Fruit fly (Drosophila melanogaster) whole organism, wandering third instar larva: ENCODE results near the gene NK7.1.
A peak's percentile ranks its signal among the peaks of the same experiment; 100 is the strongest.

Experiments used
- Abd-B ChIP-seq: fragments of >200 bp; optimal IDR thresholded peaks from 2 replicates; lab custom pipeline; 2017; ENCODE audit warnings: missing biosample characterization, missing genetic modification characterization
- CG32264 ChIP-seq: fragments of 200-800 bp; sonication (Bioruptor generic); optimal IDR thresholded peaks from 2 replicates; lab custom pipeline; 2016; ENCODE audit warnings: missing biosample characterization, missing genetic modification characterization
- CG9705 ChIP-seq: fragments of 200-800 bp; sonication (Bioruptor generic); optimal IDR thresholded peaks from 2 replicates; lab custom pipeline; 2018; ENCODE audit warnings: missing biosample characterization, mild to moderate bottlenecking, missing genetic modification characterization
- CrebA ChIP-seq: fragments of 200-800 bp; sonication (Bioruptor generic); optimal IDR thresholded peaks from 2 replicates; lab custom pipeline; 2016; ENCODE audit warnings: missing biosample characterization, mild to moderate bottlenecking, missing genetic modification characterization, borderline replicate concordance
- Dfd ChIP-seq: fragments of >200 bp; optimal IDR thresholded peaks from 2 replicates; lab custom pipeline; 2017; ENCODE audit warnings: missing biosample characterization, missing genetic modification characterization
- Dif ChIP-seq: fragments of 200-275, 200-300 bp; sonication (Bioruptor generic); optimal IDR thresholded peaks from 2 replicates; lab custom pipeline; 2018; ENCODE audit warnings: missing biosample characterization, missing genetic modification characterization; ENCODE audit not compliant: partially characterized antibody
- GATAd ChIP-seq: sonication (Bioruptor generic); optimal IDR thresholded peaks from 2 replicates; lab custom pipeline; 2016; ENCODE audit warnings: missing biosample characterization, missing genetic modification characterization
- HLH106 ChIP-seq: fragments of 200-800 bp; optimal IDR thresholded peaks from 3 replicates; lab custom pipeline; 2019; ENCODE audit warnings: missing biosample characterization, mild to moderate bottlenecking, missing genetic modification characterization, moderate library complexity
- Hnf4 ChIP-seq: fragments of 200-800 bp; sonication (Bioruptor generic); optimal IDR thresholded peaks from 2 replicates; lab custom pipeline; 2016; ENCODE audit warnings: missing biosample characterization, mild to moderate bottlenecking, missing genetic modification characterization
- Hr78 ChIP-seq: fragments of >200 bp; optimal IDR thresholded peaks from 2 replicates; lab custom pipeline; 2017; ENCODE audit warnings: missing biosample characterization, missing genetic modification characterization
- Hr83 ChIP-seq: fragments of 200-300 bp; sonication (Bioruptor generic); optimal IDR thresholded peaks from 2 replicates; lab custom pipeline; 2016; ENCODE audit warnings: missing biosample characterization, mild to moderate bottlenecking, missing genetic modification characterization, moderate library complexity; ENCODE audit not compliant: poor library complexity, severe bottlenecking
- Jra ChIP-seq: sonication (Bioruptor generic); optimal IDR thresholded peaks from 2 replicates; lab custom pipeline; 2016; ENCODE audit warnings: missing biosample characterization, missing genetic modification characterization
- Mio ChIP-seq: sonication (Bioruptor generic); optimal IDR thresholded peaks from 2 replicates; lab custom pipeline; 2016; ENCODE audit warnings: missing biosample characterization, missing genetic modification characterization
- Myc ChIP-seq: fragments of >200 bp; optimal IDR thresholded peaks from 2 replicates; lab custom pipeline; 2017
- N ChIP-seq: fragments of >200 bp; optimal IDR thresholded peaks from 2 replicates; lab custom pipeline; 2018; ENCODE audit warnings: missing biosample characterization, missing external identifiers, missing genetic modification characterization
- OdsH ChIP-seq: fragments of 200-800 bp; sonication (Bioruptor generic); optimal IDR thresholded peaks from 2 replicates; lab custom pipeline; 2016; ENCODE audit warnings: missing biosample characterization, mild to moderate bottlenecking, missing genetic modification characterization
- Rel ChIP-seq, 2 experiments: fragments of 200-800 bp; sonication (Bioruptor generic) in 1 of 2; optimal IDR thresholded peaks; 2 replicates in 1 of 2; 3 replicates in 1 of 2; lab custom pipeline; 2016 to 2019; ENCODE audit warnings: mild to moderate bottlenecking in 2 of 2, missing biosample characterization in 2 of 2, missing genetic modification characterization in 2 of 2, moderate library complexity in 1 of 2
- Sp1 ChIP-seq: fragments of 200-800 bp; sonication (Bioruptor generic); optimal IDR thresholded peaks from 3 replicates; lab custom pipeline; 2019; ENCODE audit warnings: missing biosample characterization, mild to moderate bottlenecking, missing genetic modification characterization, moderate library complexity
- Vsx2 ChIP-seq: fragments of 200-300, 225-300 bp; sonication (Bioruptor generic); optimal IDR thresholded peaks from 2 replicates; lab custom pipeline; 2018; ENCODE audit warnings: missing biosample characterization, missing genetic modification characterization; ENCODE audit not compliant: partially characterized antibody
- br ChIP-seq: fragments of 200-800 bp; sonication (Bioruptor generic); optimal IDR thresholded peaks from 2 replicates; lab custom pipeline; 2016; ENCODE audit warnings: missing biosample characterization, missing genetic modification characterization
- brk ChIP-seq: fragments of 200-800 bp; sonication (Bioruptor generic); optimal IDR thresholded peaks from 2 replicates; lab custom pipeline; 2016; ENCODE audit warnings: missing biosample characterization, mild to moderate bottlenecking, missing genetic modification characterization
- dl ChIP-seq, 2 experiments: fragments of 175-275, 200-275 bp in 1 of 2; fragments of 200-275 bp in 1 of 2; sonication (Bioruptor generic); optimal IDR thresholded peaks; lab custom pipeline; 2018; ENCODE audit warnings: mild to moderate bottlenecking in 2 of 2, missing biosample characterization in 2 of 2, missing genetic modification characterization in 2 of 2, moderate library complexity in 2 of 2; ENCODE audit not compliant: partially characterized antibody in 2 of 2, insufficient read depth in 1 of 2
- dmrt93B ChIP-seq: fragments of 200-800 bp; sonication (Bioruptor generic); optimal IDR thresholded peaks from 2 replicates; lab custom pipeline; 2018; ENCODE audit warnings: missing biosample characterization, mild to moderate bottlenecking, missing genetic modification characterization
- dsf ChIP-seq: sonication (Bioruptor generic); optimal IDR thresholded peaks from 2 replicates; lab custom pipeline; 2016; ENCODE audit warnings: missing biosample characterization, missing genetic modification characterization, borderline replicate concordance
- ey ChIP-seq: fragments of 200-800 bp; sonication (Bioruptor generic); optimal IDR thresholded peaks from 2 replicates; lab custom pipeline; 2016; ENCODE audit warnings: missing biosample characterization, missing genetic modification characterization
- foxo ChIP-seq, 2 experiments: fragments of 200-800 bp; sonication (Bioruptor generic); optimal IDR thresholded peaks; 2 replicates in 1 of 2; 3 replicates in 1 of 2; lab custom pipeline; 2016 to 2017; ENCODE audit warnings: missing biosample characterization in 2 of 2, missing genetic modification characterization in 2 of 2
- fru ChIP-seq: fragments of 200-800 bp; sonication (Bioruptor generic); optimal IDR thresholded peaks from 3 replicates; lab custom pipeline; 2016; ENCODE audit warnings: missing biosample characterization, mild to moderate bottlenecking, missing genetic modification characterization
- h ChIP-seq: fragments of 200-800 bp; sonication (Bioruptor generic); optimal IDR thresholded peaks from 3 replicates; lab custom pipeline; 2016; ENCODE audit warnings: missing biosample characterization, mild to moderate bottlenecking, missing genetic modification characterization
- jim ChIP-seq: fragments of 175-275, 200-325 bp; sonication (Bioruptor generic); optimal IDR thresholded peaks from 2 replicates; lab custom pipeline; 2016; ENCODE audit warnings: missing biosample characterization, mild to moderate bottlenecking, missing genetic modification characterization
- lola ChIP-seq: fragments of >200 bp; optimal IDR thresholded peaks from 2 replicates; lab custom pipeline; 2017; ENCODE audit warnings: missing biosample characterization, missing genetic modification characterization
- pan ChIP-seq: fragments of >200 bp; optimal IDR thresholded peaks from 2 replicates; lab custom pipeline; 2017
- psq ChIP-seq: fragments of 200-800 bp; sonication (Bioruptor generic); optimal IDR thresholded peaks from 3 replicates; lab custom pipeline; 2017; ENCODE audit warnings: missing biosample characterization, mild to moderate bottlenecking, missing genetic modification characterization, moderate library complexity
- rgr ChIP-seq: fragments of 200-800 bp; sonication (Bioruptor generic); optimal IDR thresholded peaks from 3 replicates; lab custom pipeline; 2016; ENCODE audit warnings: missing biosample characterization, mild to moderate bottlenecking, missing genetic modification characterization
- sage ChIP-seq: fragments of 200-800 bp; sonication (Bioruptor generic); optimal IDR thresholded peaks from 2 replicates; lab custom pipeline; 2016; ENCODE audit warnings: missing biosample characterization, mild to moderate bottlenecking, missing genetic modification characterization
- sv ChIP-seq: fragments of 200-800 bp; sonication (Bioruptor generic); optimal IDR thresholded peaks from 3 replicates; lab custom pipeline; 2016; ENCODE audit warnings: missing biosample characterization, missing genetic modification characterization
- tai ChIP-seq: sonication (Bioruptor generic); optimal IDR thresholded peaks from 2 replicates; lab custom pipeline; 2016; ENCODE audit warnings: missing biosample characterization, missing genetic modification characterization
- woc ChIP-seq: sonication (Bioruptor generic); optimal IDR thresholded peaks from 2 replicates; lab custom pipeline; 2016; ENCODE audit warnings: missing biosample characterization, mild to moderate bottlenecking, missing genetic modification characterization

NK7.1 gene

dm6 chr3R:14327472-14328104 lies 45.2 kb downstream of the NK7.1 start, which contains the start of gene spn-B (continued):
- TF ChIP-seq jim (GFP tag; lab: Kevin White, UChicago), result no peak
- peak; percentile 30 for TF ChIP-seq CG9705
- no peak for TF ChIP-seq Abd-B (GFP tag; lab: Kevin White, UChicago)
- TF ChIP-seq sv (GFP tag; lab: Kevin White, UChicago), result peak; percentile 71
- TF ChIP-seq dmrt93B (GFP tag; lab: Kevin White, UChicago), result peak; percentile 51
- no peak for TF ChIP-seq lola (GFP tag; lab: Kevin White, UChicago)
- TF ChIP-seq h, result peak; percentile 88
- TF ChIP-seq tai (GFP tag; lab: Kevin White, UChicago), result no peak
- TF ChIP-seq fru (GFP tag; lab: Kevin White, UChicago), result peak; percentile 85
- peak; percentile 78 for TF ChIP-seq Sp1 (GFP tag; lab: Kevin White, UChicago)
- TF ChIP-seq CG32264 (GFP tag; lab: Kevin White, UChicago), result peak; percentile 53
- peak; percentile 79 for TF ChIP-seq br
- no peak for TF ChIP-seq CrebA (GFP tag; lab: Kevin White, UChicago)
- peak; percentile 28 to 87 for TF ChIP-seq foxo (GFP tag; optimal IDR thresholded peaks at IDR 0.05; lab: Kevin White, UChicago)

dm6 chr3R:14327113-14327466 lies 45.7 kb downstream of the NK7.1 start:
- TF ChIP-seq rgr (GFP tag; lab: Kevin White, UChicago), result no peak
- TF ChIP-seq Sp1 (GFP tag; lab: Kevin White, UChicago), result no peak
- TF ChIP-seq fru (GFP tag; lab: Kevin White, UChicago), result no peak
- no peak for TF ChIP-seq Dif
- TF ChIP-seq Jra (GFP tag; lab: Kevin White, UChicago), result no peak
- no peak for TF ChIP-seq dl (GFP tag; optimal IDR thresholded peaks at IDR 0.05; lab: Kevin White, UChicago; ENCODE audit: insufficient read depth in 1 of 2, partially characterized antibody in 2 of 2)
- TF ChIP-seq Hr83 (GFP tag; lab: Kevin White, UChicago), result no peak
- TF ChIP-seq sv (GFP tag; lab: Kevin White, UChicago), result no peak
- no peak for TF ChIP-seq CG9705
- TF ChIP-seq Abd-B (GFP tag; lab: Kevin White, UChicago), result no peak
- no peak for TF ChIP-seq br
- no peak for TF ChIP-seq OdsH (GFP tag; lab: Kevin White, UChicago)
- no peak for TF ChIP-seq Hnf4 (GFP tag; lab: Kevin White, UChicago)
- TF ChIP-seq Rel (GFP tag; optimal IDR thresholded peaks at IDR 0.05; lab: Kevin White, UChicago), result no peak
- no peak for TF ChIP-seq Rel (tag; optimal IDR thresholded peaks at IDR 0.05; lab: Kevin White, UChicago)
- no peak for TF ChIP-seq Vsx2 (GFP tag; lab: Kevin White, UChicago)
- TF ChIP-seq HLH106, result no peak
- TF ChIP-seq woc (GFP tag; lab: Kevin White, UChicago), result no peak

- TF ChIP-seq CrebA (GFP tag; lab: Kevin White, UChicago) (no peak), Mio (GFP tag; lab: Kevin White, UChicago) (no peak), Jra (GFP tag; lab: Kevin White, UChicago) (no peak), ey (GFP tag; lab: Kevin White, UChicago) (peak; percentile 52), Hr83 (GFP tag; lab: Kevin White, UChicago) (peak; percentile 63), Myc (lab: Kevin White, UChicago) (no peak), N (GFP tag; lab: Kevin White, UChicago) (peak; percentile 68), jim (GFP tag; lab: Kevin White, UChicago) (peak; percentile 13), pan (lab: Kevin White, UChicago) (no peak), rgr (GFP tag; lab: Kevin White, UChicago) (peak; percentile 71), GATAd (GFP tag; lab: Kevin White, UChicago) (peak; percentile 22), dsf (GFP tag; lab: Kevin White, UChicago) (peak; percentile 48), tai (GFP tag; lab: Kevin White, UChicago) (no peak), HLH106 (peak; percentile 80), Hr78 (GFP tag; lab: Kevin White, UChicago) (no peak), sage (GFP tag; lab: Kevin White, UChicago) (no peak), Rel (GFP tag; optimal IDR thresholded peaks at IDR 0.05; lab: Kevin White, UChicago) (no peak), Rel (tag; optimal IDR thresholded peaks at IDR 0.05; lab: Kevin White, UChicago) (peak; percentile 53), sv (GFP tag; lab: Kevin White, UChicago) (peak; percentile 59), Sp1 (GFP tag; lab: Kevin White, UChicago) (peak; percentile 41), dl (GFP tag; optimal IDR thresholded peaks at IDR 0.05; lab: Kevin White, UChicago; ENCODE audit: insufficient read depth in 1 of 2, partially characterized antibody in 2 of 2) (no peak), psq (GFP tag; lab: Kevin White, UChicago) (peak; percentile 51), CG9705 (peak; percentile 72), woc (GFP tag; lab: Kevin White, UChicago) (no peak), Abd-B (GFP tag; lab: Kevin White, UChicago) (no peak), CG32264 (GFP tag; lab: Kevin White, UChicago) (peak; percentile 5), brk (GFP tag; lab: Kevin White, UChicago) (no peak), lola (GFP tag; lab: Kevin White, UChicago) (no peak), Vsx2 (GFP tag; lab: Kevin White, UChicago) (no peak), fru (GFP tag; lab: Kevin White, UChicago) (no peak), OdsH (GFP tag; lab: Kevin White, UChicago) (peak; percentile 12), br (no peak), Dfd (no peak), foxo (GFP tag; optimal IDR thresholded peaks at IDR 0.05; lab: Kevin White, UChicago) (peak in 1 of 2 experiments; percentile 82), dmrt93B (GFP tag; lab: Kevin White, UChicago) (no peak), h (peak; percentile 65), Dif (no peak)
Measured at dm6 chr3R:14326250-14327112, 46.3 kb downstream of the NK7.1 start, which contains the start of the genes Afti and ATPsynE. Gene Afti, minus strand, starts transcription at chr3R:14326689. Gene ATPsynE, plus strand, starts transcription at chr3R:14326947.
